Worm (Caenorhabditis elegans) whole organism, early embryonic: Measurements from ENCODE around the gene pes-9.

ENCODE experiments used
- B0310.2 ChIP-seq: sonication (generic microtip); optimal IDR thresholded peaks from 2 replicates; lab custom pipeline; 2016; ENCODE audit warnings: mild to moderate bottlenecking, missing genetic modification characterization, missing compliant biosample characterization
- F13C5.2 ChIP-seq: sonication (generic microtip); optimal IDR thresholded peaks from 2 replicates; lab custom pipeline; 2017; ENCODE audit warnings: mild to moderate bottlenecking, missing genetic modification characterization, inconsistent platforms, missing compliant biosample characterization
- aly-1 ChIP-seq: sonication (generic microtip); optimal IDR thresholded peaks from 2 replicates; lab custom pipeline; 2016; ENCODE audit warnings: missing genetic modification characterization, missing compliant biosample characterization
- ama-1 ChIP-seq: fragments of 150-350 bp; optimal IDR thresholded peaks from 2 replicates; lab custom pipeline; 2014
- ceh-13 ChIP-seq: fragments of 200-800 bp; sonication (Bioruptor generic); optimal IDR thresholded peaks from 2 replicates; lab custom pipeline; 2018; ENCODE audit warnings: mild to moderate bottlenecking, missing genetic modification characterization, missing compliant biosample characterization
- ceh-36 ChIP-seq: sonication (generic microtip); optimal IDR thresholded peaks from 2 replicates; lab custom pipeline; 2016; ENCODE audit warnings: missing genetic modification characterization, inconsistent platforms, missing compliant biosample characterization
- ets-7 ChIP-seq: sonication (generic microtip); optimal IDR thresholded peaks from 2 replicates; lab custom pipeline; 2016; ENCODE audit warnings: missing genotype, missing genetic modification characterization, missing compliant biosample characterization
- flt-1 ChIP-seq: fragments of 200-800 bp; sonication (Bioruptor generic); IDR thresholded peaks from 2 replicates; pipeline ENCODE4 v1.3.6; 2022; ENCODE audit warnings: missing genetic modification characterization, missing compliant biosample characterization
- hmbx-1 ChIP-seq: sonication (generic microtip); optimal IDR thresholded peaks from 2 replicates; lab custom pipeline; 2016; ENCODE audit warnings: mild to moderate bottlenecking, missing genetic modification characterization, missing compliant biosample characterization
- hmg-4 ChIP-seq: fragments of 200-800 bp; sonication (Bioruptor generic); optimal IDR thresholded peaks from 2 replicates; lab custom pipeline; 2018; ENCODE audit warnings: mild to moderate bottlenecking, missing genetic modification characterization, missing compliant biosample characterization
- hnd-1 ChIP-seq: sonication (generic microtip); optimal IDR thresholded peaks from 2 replicates; lab custom pipeline; 2016; ENCODE audit warnings: missing genetic modification characterization, missing compliant biosample characterization
- pes-1 ChIP-seq: fragments of 200-800 bp; sonication (Bioruptor generic); IDR thresholded peaks from 2 replicates; pipeline ENCODE4 v1.3.6; 2022; ENCODE audit warnings: missing genetic modification reagents, missing genetic modification characterization, missing compliant biosample characterization
- scrt-1 ChIP-seq: fragments of 200-800 bp; sonication (Bioruptor generic); IDR thresholded peaks from 2 replicates; pipeline ENCODE4 v1.3.6; 2022; ENCODE audit warnings: missing genetic modification characterization, missing compliant biosample characterization
- sea-1 ChIP-seq: fragments of 200-800 bp; sonication (Bioruptor generic); conservative IDR thresholded peaks from 2 replicates; pipeline ENCODE4 v1.3.6; 2022; ENCODE audit warnings: missing genetic modification characterization, missing compliant biosample characterization
- tbx-11 ChIP-seq: fragments of 200-800 bp; sonication (Bioruptor generic); IDR thresholded peaks from 2 replicates; pipeline ENCODE4 v1.3.6; 2022; ENCODE audit warnings: missing genetic modification characterization, missing compliant biosample characterization
- tbx-37 ChIP-seq: fragments of 200-800 bp; sonication (Bioruptor generic); conservative IDR thresholded peaks from 2 replicates; pipeline ENCODE4 v1.3.6; 2022; ENCODE audit warnings: missing genetic modification reagents, missing genetic modification characterization, missing compliant biosample characterization
- tra-4 ChIP-seq: sonication (generic microtip); optimal IDR thresholded peaks from 2 replicates; lab custom pipeline; 2017; ENCODE audit warnings: missing genetic modification characterization, missing compliant biosample characterization

pes-9 gene

ce11 chrV:14597005-14597680 lies at the start of gene pes-9:
Gene pes-9, minus strand, starts transcription at chrV:14597034.
- TF ChIP-seq F13C5.2 (no peak), hmbx-1 (no peak), flt-1 (GFP tag; lab: Robert Waterston, UW) (no peak), hmg-4 (GFP tag; lab: Kevin White, UChicago) (no peak), ceh-13 (GFP tag; lab: Kevin White, UChicago) (no peak), ets-7 (tag; lab: Kevin White, UChicago) (no peak), sea-1 (GFP tag; lab: Robert Waterston, UW) (no peak), ama-1 (lab: Kevin White, UChicago) (no peak), scrt-1 (GFP tag; lab: Robert Waterston, UW) (no peak), aly-1 (tag; lab: Kevin White, UChicago) (no peak), tra-4 (no peak), B0310.2 (no peak), tbx-11 (GFP tag; lab: Robert Waterston, UW) (no peak), tbx-37 (GFP tag; lab: Robert Waterston, UW) (no peak), ceh-36 (tag; lab: Kevin White, UChicago) (no peak), pes-1 (GFP tag; lab: Robert Waterston, UW) (no peak), hnd-1 (tag; lab: Kevin White, UChicago) (no peak)

ce11 chrV:14645817-14646789 lies 49.3 kb upstream of the pes-9 start, which contains the start of the genes rfc-1 and pmp-3:
Gene rfc-1, minus strand, starts transcription at chrV:14645979.
Gene pmp-3, plus strand, starts transcription at chrV:14646739.
- TF ChIP-seq tra-4 = no peak
- peak; percentile 36 for TF ChIP-seq hmg-4 (GFP tag; lab: Kevin White, UChicago)
- TF ChIP-seq flt-1 (GFP tag; lab: Robert Waterston, UW) = 0 out of 2 replicates have a peak, but pooled peaks have one; percentile 25
- TF ChIP-seq B0310.2 = no peak

- no peak for TF ChIP-seq tra-4
- TF ChIP-seq pes-1 (GFP tag; lab: Robert Waterston, UW) = no peak
- no peak for TF ChIP-seq tbx-37 (GFP tag; lab: Robert Waterston, UW)
- no peak for TF ChIP-seq sea-1 (GFP tag; lab: Robert Waterston, UW)
- no peak for TF ChIP-seq ceh-13 (GFP tag; lab: Kevin White, UChicago)
- no peak for TF ChIP-seq B0310.2
- no peak for TF ChIP-seq flt-1 (GFP tag; lab: Robert Waterston, UW)
- no peak for TF ChIP-seq ceh-36 (tag; lab: Kevin White, UChicago)
- TF ChIP-seq hmg-4 (GFP tag; lab: Kevin White, UChicago) = no peak
- no peak for TF ChIP-seq scrt-1 (GFP tag; lab: Robert Waterston, UW)
- no peak for TF ChIP-seq hnd-1 (tag; lab: Kevin White, UChicago)
- TF ChIP-seq ets-7 (tag; lab: Kevin White, UChicago) = no peak
- no peak for TF ChIP-seq tbx-11 (GFP tag; lab: Robert Waterston, UW)
- no peak for TF ChIP-seq F13C5.2
- no peak for TF ChIP-seq aly-1 (tag; lab: Kevin White, UChicago)
- TF ChIP-seq ama-1 (lab: Kevin White, UChicago) = no peak
- no peak for TF ChIP-seq hmbx-1
Observed at ce11 chrV:14642016-14642415, 45.2 kb upstream of the pes-9 start.

ce11 chrV:14640769-14641168 lies 43.9 kb upstream of the pes-9 start, which contains the start of gene C54G10.1:
Gene C54G10.1, plus strand, starts transcription at chrV:14641101.
- TF ChIP-seq ceh-36 (tag; lab: Kevin White, UChicago) = no peak
- TF ChIP-seq hmbx-1 = no peak
- no peak for TF ChIP-seq pes-1 (GFP tag; lab: Robert Waterston, UW)
- TF ChIP-seq tbx-37 (GFP tag; lab: Robert Waterston, UW) = no peak

- TF ChIP-seq ama-1 (lab: Kevin White, UChicago) (no peak), pes-1 (GFP tag; lab: Robert Waterston, UW) (no peak), hnd-1 (tag; lab: Kevin White, UChicago) (no peak), scrt-1 (GFP tag; lab: Robert Waterston, UW) (no peak), ceh-13 (GFP tag; lab: Kevin White, UChicago) (no peak), sea-1 (GFP tag; lab: Robert Waterston, UW) (no peak), tbx-37 (GFP tag; lab: Robert Waterston, UW) (no peak)
Observed at ce11 chrV:14640071-14640470, 43.2 kb upstream of the pes-9 start, which contains the start of gene F43D2.7. Gene F43D2.7, minus strand, starts transcription at chrV:14640171.

- no peak for TF ChIP-seq aly-1 (tag; lab: Kevin White, UChicago)
Observed at ce11 chrV:14638075-14638474, 41.2 kb upstream of the pes-9 start.

ce11 chrV:14635119-14635518 lies 38.3 kb upstream of the pes-9 start, which contains the start of gene F43D2.6:
Gene F43D2.6, minus strand, starts transcription at chrV:14635180.
- TF ChIP-seq B0310.2 (no peak), hmg-4 (GFP tag; lab: Kevin White, UChicago) (no peak), ceh-36 (tag; lab: Kevin White, UChicago) (no peak), pes-1 (GFP tag; lab: Robert Waterston, UW) (no peak), scrt-1 (GFP tag; lab: Robert Waterston, UW) (no peak), tbx-11 (GFP tag; lab: Robert Waterston, UW) (no peak), aly-1 (tag; lab: Kevin White, UChicago) (no peak), sea-1 (GFP tag; lab: Robert Waterston, UW) (no peak), tra-4 (no peak), ama-1 (lab: Kevin White, UChicago) (no peak), F13C5.2 (no peak), flt-1 (GFP tag; lab: Robert Waterston, UW) (no peak), tbx-37 (GFP tag; lab: Robert Waterston, UW) (no peak), ets-7 (tag; lab: Kevin White, UChicago) (no peak), ceh-13 (GFP tag; lab: Kevin White, UChicago) (no peak), hnd-1 (tag; lab: Kevin White, UChicago) (no peak), hmbx-1 (no peak)
